Worm (Caenorhabditis elegans) whole organism, late embryonic: ENCODE results near the gene rmd-1.
A peak's percentile ranks its signal among the peaks of the same experiment; 100 is the strongest.

Source experiments
- C38D4.7 ChIP-seq: fragments of 200-800 bp; sonication (Bioruptor generic); optimal IDR thresholded peaks from 2 replicates; lab custom pipeline; 2018; ENCODE audit warnings: mild to moderate bottlenecking, missing genetic modification characterization, moderate library complexity, missing compliant biosample characterization
- F13H6.1 ChIP-seq: sonication (generic microtip); optimal IDR thresholded peaks from 2 replicates; lab custom pipeline; 2016; ENCODE audit warnings: missing genetic modification characterization, missing compliant biosample characterization
- K02D7.2 ChIP-seq: sonication (generic microtip); optimal IDR thresholded peaks from 2 replicates; lab custom pipeline; 2017; ENCODE audit warnings: mild to moderate bottlenecking, missing genetic modification characterization, missing compliant biosample characterization
- K09A11.1 ChIP-seq: sonication (generic microtip); optimal IDR thresholded peaks from 2 replicates; lab custom pipeline; 2017; ENCODE audit warnings: antibody characterized with exemption, mild to moderate bottlenecking, missing genetic modification characterization, missing compliant biosample characterization; ENCODE audit not compliant: insufficient read depth
- Y22D7AL.16 ChIP-seq: sonication (generic microtip); optimal IDR thresholded peaks from 2 replicates; lab custom pipeline; 2016; ENCODE audit warnings: missing genetic modification characterization, missing compliant biosample characterization
- ahr-1 ChIP-seq: sonication (generic microtip); optimal IDR thresholded peaks from 2 replicates; lab custom pipeline; 2016; ENCODE audit warnings: missing genetic modification characterization, missing compliant biosample characterization
- ama-1 ChIP-seq: fragments of 150-350 bp; optimal IDR thresholded peaks from 2 replicates; lab custom pipeline; 2014
- ceh-14 ChIP-seq: sonication (generic microtip); optimal IDR thresholded peaks from 2 replicates; lab custom pipeline; 2016; ENCODE audit warnings: missing genotype, missing genetic modification characterization, missing compliant biosample characterization
- ceh-18 ChIP-seq: sonication (generic microtip); optimal IDR thresholded peaks from 2 replicates; lab custom pipeline; 2016; ENCODE audit warnings: missing genetic modification characterization, missing compliant biosample characterization
- ceh-19 ChIP-seq: fragments of 200-800 bp; sonication (Bioruptor generic); optimal IDR thresholded peaks from 2 replicates; lab custom pipeline; 2018; ENCODE audit warnings: mild to moderate bottlenecking, missing genetic modification characterization, missing compliant biosample characterization
- ceh-2 ChIP-seq: sonication (generic microtip); optimal IDR thresholded peaks from 2 replicates; lab custom pipeline; 2016; ENCODE audit warnings: missing genotype, missing genetic modification characterization, missing compliant biosample characterization
- ceh-24 ChIP-seq: sonication (generic microtip); optimal IDR thresholded peaks from 2 replicates; lab custom pipeline; 2016; ENCODE audit warnings: mild to moderate bottlenecking, missing genetic modification characterization, missing compliant biosample characterization
- ceh-30 ChIP-seq: fragments of 150-350 bp; optimal IDR thresholded peaks from 2 replicates; lab custom pipeline; 2014; ENCODE audit warnings: missing biosample characterization, missing genetic modification characterization
- ceh-31 ChIP-seq: sonication (generic microtip); optimal IDR thresholded peaks from 2 replicates; lab custom pipeline; 2016; ENCODE audit warnings: missing genetic modification characterization, missing compliant biosample characterization
- ceh-34 ChIP-seq: sonication (generic microtip); optimal IDR thresholded peaks from 2 replicates; lab custom pipeline; 2016; ENCODE audit warnings: mild to moderate bottlenecking, missing genetic modification characterization, missing compliant biosample characterization
- ceh-45 ChIP-seq: fragments of 200-800 bp; sonication (Bioruptor generic); IDR thresholded peaks from 2 replicates; pipeline ENCODE4 v1.3.6; 2022; ENCODE audit warnings: missing genetic modification reagents, missing genetic modification characterization, missing compliant biosample characterization
- ceh-48 ChIP-seq: sonication (generic microtip); optimal IDR thresholded peaks from 2 replicates; lab custom pipeline; 2016; ENCODE audit warnings: missing genetic modification characterization, inconsistent platforms, missing compliant biosample characterization
- ceh-6 ChIP-seq: fragments of 200-800 bp; sonication (Bioruptor generic); optimal IDR thresholded peaks from 2 replicates; lab custom pipeline; 2018; ENCODE audit warnings: mild to moderate bottlenecking, missing genetic modification characterization, missing compliant biosample characterization
- ceh-9 ChIP-seq: sonication (generic microtip); optimal IDR thresholded peaks from 2 replicates; lab custom pipeline; 2016; ENCODE audit warnings: mild to moderate bottlenecking, missing genetic modification characterization, inconsistent platforms, missing compliant biosample characterization
- che-1 ChIP-seq: sonication (generic microtip); optimal IDR thresholded peaks from 2 replicates; lab custom pipeline; 2016; ENCODE audit warnings: mild to moderate bottlenecking, missing genetic modification characterization, missing compliant biosample characterization
- dve-1 ChIP-seq: sonication (generic microtip); optimal IDR thresholded peaks from 2 replicates; lab custom pipeline; 2017; ENCODE audit warnings: antibody characterized with exemption, mild to moderate bottlenecking, missing genetic modification characterization, missing compliant biosample characterization
- elt-4 ChIP-seq: sonication (generic microtip); optimal IDR thresholded peaks from 2 replicates; lab custom pipeline; 2016; ENCODE audit warnings: missing genetic modification characterization, missing compliant biosample characterization
- ets-4 ChIP-seq: sonication (generic microtip); optimal IDR thresholded peaks from 2 replicates; lab custom pipeline; 2016; ENCODE audit warnings: missing genetic modification characterization, missing compliant biosample characterization
- eyg-1 ChIP-seq: sonication (generic microtip); optimal IDR thresholded peaks from 2 replicates; lab custom pipeline; 2016; ENCODE audit warnings: missing genotype, missing genetic modification characterization, missing compliant biosample characterization
- fax-1 ChIP-seq: sonication (generic microtip); optimal IDR thresholded peaks from 2 replicates; lab custom pipeline; 2016; ENCODE audit warnings: missing genotype, missing genetic modification characterization, missing compliant biosample characterization
- fkh-10 ChIP-seq: fragments of 150-350 bp; optimal IDR thresholded peaks from 2 replicates; lab custom pipeline; 2014; ENCODE audit warnings: missing biosample characterization, missing genetic modification reagents, missing genetic modification characterization
- fkh-6 ChIP-seq: sonication (generic microtip); optimal IDR thresholded peaks from 2 replicates; lab custom pipeline; 2016; ENCODE audit warnings: missing genetic modification characterization, missing compliant biosample characterization
- gmeb-2 ChIP-seq: sonication (generic microtip); optimal IDR thresholded peaks from 2 replicates; lab custom pipeline; 2016; ENCODE audit warnings: missing genetic modification characterization, inconsistent platforms, missing compliant biosample characterization
- hlh-13 ChIP-seq: fragments of 200-800 bp; sonication (Bioruptor generic); optimal IDR thresholded peaks from 2 replicates; lab custom pipeline; 2018; ENCODE audit warnings: mild to moderate bottlenecking, missing genetic modification characterization, missing compliant biosample characterization
- hlh-15 ChIP-seq: sonication (generic microtip); optimal IDR thresholded peaks from 2 replicates; lab custom pipeline; 2016; ENCODE audit warnings: missing genetic modification characterization, missing compliant biosample characterization
- hlh-30 ChIP-seq: sonication (generic microtip); optimal IDR thresholded peaks from 2 replicates; lab custom pipeline; 2017; ENCODE audit warnings: antibody characterized with exemption, missing genetic modification characterization, missing compliant biosample characterization; ENCODE audit not compliant: insufficient read depth
- lim-6 ChIP-seq: sonication (generic microtip); optimal IDR thresholded peaks from 2 replicates; lab custom pipeline; 2016; ENCODE audit warnings: missing genetic modification characterization, missing compliant biosample characterization
- lin-11 ChIP-seq: fragments of 200-800 bp; sonication (Bioruptor generic); optimal IDR thresholded peaks from 2 replicates; lab custom pipeline; 2018; ENCODE audit warnings: mild to moderate bottlenecking, missing genetic modification characterization, missing compliant biosample characterization
- madf-2 ChIP-seq: sonication (generic microtip); optimal IDR thresholded peaks from 2 replicates; lab custom pipeline; 2017; ENCODE audit warnings: missing genetic modification characterization, missing compliant biosample characterization
- mec-3 ChIP-seq: sonication (generic microtip); optimal IDR thresholded peaks from 2 replicates; lab custom pipeline; 2016; ENCODE audit warnings: borderline replicate concordance, missing genetic modification characterization, missing compliant biosample characterization
- nhr-232 ChIP-seq: sonication (generic microtip); optimal IDR thresholded peaks from 2 replicates; lab custom pipeline; 2016; ENCODE audit warnings: missing genetic modification characterization, missing compliant biosample characterization
- npax-4 ChIP-seq: sonication (generic microtip); optimal IDR thresholded peaks from 2 replicates; lab custom pipeline; 2016; ENCODE audit warnings: missing genetic modification characterization, missing compliant biosample characterization
- odd-2 ChIP-seq: sonication (generic microtip); optimal IDR thresholded peaks from 2 replicates; lab custom pipeline; 2017; ENCODE audit warnings: antibody characterized with exemption, mild to moderate bottlenecking, missing genetic modification characterization, missing compliant biosample characterization
- pax-1 ChIP-seq: fragments of 150-350 bp; optimal IDR thresholded peaks from 2 replicates; lab custom pipeline; 2014; ENCODE audit warnings: missing biosample characterization, missing genetic modification characterization
- pha-2 ChIP-seq: sonication (generic microtip); optimal IDR thresholded peaks from 2 replicates; lab custom pipeline; 2017; ENCODE audit warnings: mild to moderate bottlenecking, missing genetic modification characterization, missing compliant biosample characterization
- pha-4 ChIP-seq: fragments of 150-350 bp; optimal IDR thresholded peaks from 2 replicates; lab custom pipeline; 2018; ENCODE audit warnings: missing biosample characterization, missing genetic modification reagents, missing genetic modification characterization
- pqm-1 ChIP-seq: sonication (generic microtip); optimal IDR thresholded peaks from 2 replicates; lab custom pipeline; 2016; ENCODE audit warnings: missing genetic modification characterization, missing compliant biosample characterization
- ref-2 ChIP-seq: sonication (generic microtip); optimal IDR thresholded peaks from 2 replicates; lab custom pipeline; 2016; ENCODE audit warnings: missing genetic modification characterization, missing compliant biosample characterization
- sdc-2 ChIP-seq: sonication (generic microtip); optimal IDR thresholded peaks from 2 replicates; lab custom pipeline; 2016; ENCODE audit warnings: missing genotype, missing genetic modification characterization, missing compliant biosample characterization
- sox-4 ChIP-seq: sonication (generic microtip); optimal IDR thresholded peaks from 2 replicates; lab custom pipeline; 2017; ENCODE audit warnings: mild to moderate bottlenecking, missing genetic modification characterization, inconsistent platforms, missing compliant biosample characterization
- syd-9 ChIP-seq: sonication (generic microtip); optimal IDR thresholded peaks from 2 replicates; lab custom pipeline; 2016; ENCODE audit warnings: mild to moderate bottlenecking, missing genetic modification characterization, moderate library complexity, missing compliant biosample characterization
- tbx-7 ChIP-seq: sonication (generic microtip); optimal IDR thresholded peaks from 2 replicates; lab custom pipeline; 2016; ENCODE audit warnings: missing genotype, missing genetic modification characterization, missing compliant biosample characterization
- ttx-3 ChIP-seq: sonication (generic microtip); optimal IDR thresholded peaks from 2 replicates; lab custom pipeline; 2016; ENCODE audit warnings: missing genetic modification reagents, missing genetic modification characterization, missing compliant biosample characterization
- unc-42 ChIP-seq: sonication (generic microtip); optimal IDR thresholded peaks from 2 replicates; lab custom pipeline; 2016; ENCODE audit warnings: missing genotype, missing genetic modification characterization, missing compliant biosample characterization
- ztf-16 ChIP-seq: sonication (generic microtip); optimal IDR thresholded peaks from 2 replicates; lab custom pipeline; 2017; ENCODE audit warnings: missing genetic modification characterization, missing compliant biosample characterization

Gene rmd-1

ce11 chrIII:9764718-9765117 lies 5.8 kb downstream of the rmd-1 start:
- no peak for TF ChIP-seq ceh-14 (tag; lab: Kevin White, UChicago)
- no peak for TF ChIP-seq ceh-24 (tag; lab: Kevin White, UChicago)
- TF ChIP-seq madf-2 (tag; lab: Kevin White, UChicago), result no peak
- TF ChIP-seq fkh-6 (tag; lab: Kevin White, UChicago), result no peak
- no peak for TF ChIP-seq ceh-31 (tag; lab: Kevin White, UChicago)
- TF ChIP-seq sdc-2 (tag; lab: Kevin White, UChicago), result no peak
- TF ChIP-seq ceh-6 (GFP tag; lab: Kevin White, UChicago), result no peak
- no peak for TF ChIP-seq ceh-45 (GFP tag; lab: Robert Waterston, UW)
- no peak for TF ChIP-seq ttx-3 (tag; lab: Kevin White, UChicago)
- no peak for TF ChIP-seq C38D4.7
- no peak for TF ChIP-seq ets-4 (tag; lab: Kevin White, UChicago)
- TF ChIP-seq lim-6 (tag; lab: Kevin White, UChicago), result no peak

- no peak for TF ChIP-seq npax-4 (tag; lab: Kevin White, UChicago)
- TF ChIP-seq F13H6.1 (tag; lab: Kevin White, UChicago), result peak; percentile 89
- TF ChIP-seq hlh-15 (tag; lab: Kevin White, UChicago), result no peak
- peak; percentile 98 for TF ChIP-seq ref-2 (tag; lab: Kevin White, UChicago)
- TF ChIP-seq pha-2 (tag; lab: Kevin White, UChicago), result peak; percentile 79
- TF ChIP-seq pax-1 (tag; lab: Kevin White, UChicago), result peak; percentile 56
- no peak for TF ChIP-seq ceh-24 (tag; lab: Kevin White, UChicago)
- TF ChIP-seq ama-1 (lab: Kevin White, UChicago), result peak; percentile 96
- peak; percentile 82 for TF ChIP-seq ceh-30
- no peak for TF ChIP-seq mec-3 (tag; lab: Kevin White, UChicago)
- TF ChIP-seq ceh-45 (GFP tag; lab: Robert Waterston, UW), result peak; percentile 55
- peak; percentile 29 for TF ChIP-seq K02D7.2
- no peak for TF ChIP-seq pha-4
- peak; percentile 76 for TF ChIP-seq madf-2 (tag; lab: Kevin White, UChicago)
- peak; percentile 22 for TF ChIP-seq ttx-3 (tag; lab: Kevin White, UChicago)
- TF ChIP-seq ceh-9 (tag; lab: Kevin White, UChicago), result no peak
- TF ChIP-seq syd-9 (tag; lab: Kevin White, UChicago), result peak; percentile 84
- peak; percentile 36 for TF ChIP-seq K09A11.1
- TF ChIP-seq fkh-10 (GFP tag; lab: Kevin White, UChicago), result no peak
- TF ChIP-seq pqm-1 (tag; lab: Kevin White, UChicago), result peak; percentile 57
- TF ChIP-seq ceh-2 (tag; lab: Kevin White, UChicago), result peak; percentile 51
- TF ChIP-seq ahr-1 (tag; lab: Kevin White, UChicago), result peak; percentile 8
- no peak for TF ChIP-seq elt-4
- TF ChIP-seq lim-6 (tag; lab: Kevin White, UChicago), result no peak
- peak; percentile 82 for TF ChIP-seq unc-42
- no peak for TF ChIP-seq nhr-232 (tag; lab: Kevin White, UChicago)
- TF ChIP-seq tbx-7 (tag; lab: Kevin White, UChicago), result peak; percentile 59
- peak; percentile 54 for TF ChIP-seq ceh-14 (tag; lab: Kevin White, UChicago)
- TF ChIP-seq hlh-13 (GFP tag; lab: Kevin White, UChicago), result no peak
- TF ChIP-seq fax-1 (tag; lab: Kevin White, UChicago), result peak; percentile 43
- peak; percentile 66 for TF ChIP-seq C38D4.7
- peak; percentile 65 for TF ChIP-seq gmeb-2
- peak; percentile 51 for TF ChIP-seq Y22D7AL.16 (tag; lab: Kevin White, UChicago)
- no peak for TF ChIP-seq odd-2 (tag; lab: Kevin White, UChicago)
- TF ChIP-seq eyg-1 (tag; lab: Kevin White, UChicago), result peak; percentile 52
- TF ChIP-seq fkh-6 (tag; lab: Kevin White, UChicago), result peak; percentile 20
- no peak for TF ChIP-seq ceh-48 (tag; lab: Kevin White, UChicago)
- peak; percentile 81 for TF ChIP-seq ztf-16 (tag; lab: Kevin White, UChicago)
- peak; percentile 62 for TF ChIP-seq ets-4 (tag; lab: Kevin White, UChicago)
- peak; percentile 96 for TF ChIP-seq hlh-30 (tag; lab: Kevin White, UChicago)
- peak; percentile 93 for TF ChIP-seq ceh-18 (tag; lab: Kevin White, UChicago)
- TF ChIP-seq ceh-34, result peak; percentile 93
- TF ChIP-seq sox-4 (tag; lab: Kevin White, UChicago), result peak; percentile 72
- TF ChIP-seq che-1, result peak; percentile 56
- TF ChIP-seq lin-11 (tag; lab: Kevin White, UChicago), result peak; percentile 31
- peak; percentile 90 for TF ChIP-seq dve-1 (tag; lab: Kevin White, UChicago)
- TF ChIP-seq ceh-19, result peak; percentile 76
These were observed 6.6 kb downstream of the rmd-1 start for ce11 chrIII:9765465-9765900.
